Fruit fly (Drosophila melanogaster): Measurements from ENCODE around the gene CG17129.

The CG17129 gene

DNA sequence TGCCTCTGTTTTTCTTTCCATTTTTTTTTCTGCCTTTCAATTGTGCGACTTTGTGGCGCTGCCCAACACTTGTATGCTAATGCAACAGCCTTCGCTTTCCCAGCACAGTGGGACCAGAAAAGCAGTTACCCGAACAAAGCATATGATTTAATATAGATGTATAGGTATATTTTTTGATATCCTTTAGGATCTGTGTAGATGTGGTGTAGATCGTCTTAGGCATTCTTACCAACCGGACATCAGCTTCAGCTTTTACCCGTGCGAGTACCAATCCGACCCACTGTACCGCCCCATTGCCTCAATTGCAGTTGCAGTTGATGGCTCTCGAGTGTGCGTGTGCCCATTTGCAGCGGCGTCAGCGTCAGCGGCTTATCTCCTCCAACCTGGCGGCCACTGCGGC is 43.7 kb downstream of the CG17129 start (continued):
- TF ChIP-seq bbx (GFP tag; IDR thresholded peaks at IDR 0.05; ENCODE audit: partially characterized antibody) = no peak
- TF ChIP-seq CG3995 (GFP tag; optimal IDR thresholded peaks at IDR 0.05) = no peak
- peak; percentile 84 for TF ChIP-seq Blimp-1 (GFP tag; optimal IDR thresholded peaks at IDR 0.05)
- TF ChIP-seq CG2116 (GFP tag; optimal IDR thresholded peaks at IDR 0.05) = peak; percentile 23
- TF ChIP-seq CG13296 (GFP tag; optimal IDR thresholded peaks at IDR 0.05) = no peak
- TF ChIP-seq CG12299 (tag; optimal IDR thresholded peaks at IDR 0.05) = no peak
- peak; percentile 24; the same call in 1 of the 2 replicates for TF ChIP-seq stc (GFP tag; IDR thresholded peaks at IDR 0.05)
- peak; percentile 77 for TF ChIP-seq gsb-n (tag; optimal IDR thresholded peaks at IDR 0.05)
- TF ChIP-seq CG6689 (GFP tag; IDR thresholded peaks at IDR 0.05) = peak; percentile 72
- TF ChIP-seq toy (GFP tag; IDR thresholded peaks at IDR 0.05) = no peak
- no peak for TF ChIP-seq gsb (GFP tag; IDR thresholded peaks at IDR 0.05)
- no peak for TF ChIP-seq sna (GFP tag; IDR thresholded peaks at IDR 0.05; ENCODE audit: partially characterized antibody)
- peak; percentile 59 for TF ChIP-seq jing (GFP tag; optimal IDR thresholded peaks at IDR 0.05)
- no peak for TF ChIP-seq CG34376 (GFP tag; optimal IDR thresholded peaks at IDR 0.05)
- TF ChIP-seq Six4 (GFP tag; optimal IDR thresholded peaks at IDR 0.05) = peak; percentile 48
- no peak for TF ChIP-seq Sry-β (GFP tag; optimal IDR thresholded peaks at IDR 0.05)
- no peak for TF ChIP-seq inv (GFP tag; IDR thresholded peaks at IDR 0.05; ENCODE audit: partially characterized antibody)
- no peak for TF ChIP-seq mirr (GFP tag; optimal IDR thresholded peaks at IDR 0.05)
- TF ChIP-seq Xrp1 (GFP tag; IDR thresholded peaks at IDR 0.05) = peak; percentile 88
- TF ChIP-seq al (GFP tag; IDR thresholded peaks at IDR 0.05) = no peak
- TF ChIP-seq E2f2 (GFP tag; IDR thresholded peaks at IDR 0.05) = peak; percentile 31; the same call in 1 of the 2 replicates
- peak; percentile 51 for TF ChIP-seq Chrac-16 (GFP tag; optimal IDR thresholded peaks at IDR 0.05)
- peak; percentile 2 for TF ChIP-seq twi (tag; optimal IDR thresholded peaks at IDR 0.05)
- peak; percentile 57 for TF ChIP-seq CG12219 (GFP tag; optimal IDR thresholded peaks at IDR 0.05)
- TF ChIP-seq CG8478 (optimal IDR thresholded peaks at IDR 0.05) = no peak
- TF ChIP-seq tio (GFP tag; optimal IDR thresholded peaks at IDR 0.05) = peak; percentile 58
- peak; percentile 54 for TF ChIP-seq CG1529 (GFP tag; optimal IDR thresholded peaks at IDR 0.05)
- TF ChIP-seq fu2 (GFP tag; optimal IDR thresholded peaks at IDR 0.05) = peak; percentile 19
- peak; percentile 46 to 70 for TF ChIP-seq dpn (GFP tag; optimal IDR thresholded peaks at IDR 0.05)
- no peak for TF ChIP-seq nerfin-2 (GFP tag; IDR thresholded peaks at IDR 0.05; ENCODE audit: partially characterized antibody)
- TF ChIP-seq CG10431 (GFP tag; optimal IDR thresholded peaks at IDR 0.05) = no peak
- TF ChIP-seq CG7963 (GFP tag; IDR thresholded peaks at IDR 0.05; ENCODE audit: partially characterized antibody) = no peak
- no peak for TF ChIP-seq pfk (GFP tag; optimal IDR thresholded peaks at IDR 0.05)
- peak; percentile 71; the same call in 2 of the 3 replicates for TF ChIP-seq CG34422 (GFP tag; IDR thresholded peaks at IDR 0.05)
- TF ChIP-seq jumu (GFP tag; optimal IDR thresholded peaks at IDR 0.05) = peak; percentile 31
- peak; percentile 53 for TF ChIP-seq CG12769 (tag; optimal IDR thresholded peaks at IDR 0.05)
- peak; percentile 64 for TF ChIP-seq lilli (GFP tag; optimal IDR thresholded peaks at IDR 0.05)
- TF ChIP-seq Oli (tag; optimal IDR thresholded peaks at IDR 0.05) = peak; percentile 79
- TF ChIP-seq Neu2 (GFP tag; optimal IDR thresholded peaks at IDR 0.05; ENCODE audit: borderline replicate concordance) = no peak
- TF ChIP-seq CG2202 (tag; optimal IDR thresholded peaks at IDR 0.05) = peak; percentile 52
- no peak for TF ChIP-seq Ets97D (GFP tag; optimal IDR thresholded peaks at IDR 0.05)
- TF ChIP-seq Vsx1 (GFP tag; optimal IDR thresholded peaks at IDR 0.05) = no peak
- TF ChIP-seq CG2712 (tag; optimal IDR thresholded peaks at IDR 0.05) = peak; percentile 80
- TF ChIP-seq ci (GFP tag; IDR thresholded peaks at IDR 0.05) = peak; percentile 81; the same call in 2 of the 3 replicates
- no peak for TF ChIP-seq Dip3 (GFP tag; optimal IDR thresholded peaks at IDR 0.05)
- peak; percentile 60; the same call in 1 of the 3 replicates for TF ChIP-seq ase (GFP tag; IDR thresholded peaks at IDR 0.05)
- peak; percentile 27 for TF ChIP-seq CG7556 (GFP tag; optimal IDR thresholded peaks at IDR 0.05)
- TF ChIP-seq pan (optimal IDR thresholded peaks at IDR 0.05) = no peak
- peak in 1 of 2 experiments; percentile 67 for TF ChIP-seq pan (GFP tag; optimal IDR thresholded peaks at IDR 0.05 in 1 of 2, IDR thresholded peaks at IDR 0.05 in 1 of 2)
- TF ChIP-seq Ravus (GFP tag; IDR thresholded peaks at IDR 0.05) = peak; percentile 26
- peak; percentile 15 for TF ChIP-seq CG8944 (GFP tag; optimal IDR thresholded peaks at IDR 0.05)
